Fruit fly (Drosophila melanogaster): ENCODE data around the gene bif.

The bif gene

dm6 chrX:11709799-11710720 is 31.3 kb downstream of the bif start, which contains the start of gene FucT6:
FucT6 (minus strand) TSS chrX:11709951.
- TF ChIP-seq CG11902 (GFP tag; optimal IDR thresholded peaks at IDR 0.05) = no peak
- peak; percentile 21 for TF ChIP-seq net (GFP tag; optimal IDR thresholded peaks at IDR 0.05)
- TF ChIP-seq Gug (GFP tag; IDR thresholded peaks at IDR 0.05) = 0 out of 2 replicates have a peak, but pooled peaks have one; percentile 8
- peak; percentile 61 for TF ChIP-seq svp (GFP tag)
- TF ChIP-seq salr (GFP tag; optimal IDR thresholded peaks at IDR 0.05) = no peak
- peak; percentile 47 to 54 for TF ChIP-seq ss (GFP tag; optimal IDR thresholded peaks at IDR 0.05)
- peak; percentile 77 for TF ChIP-seq Eip78C (GFP tag)
- TF ChIP-seq Sox102F (GFP tag; optimal IDR thresholded peaks at IDR 0.05) = peak; percentile 21
- TF ChIP-seq fd59A (GFP tag; optimal IDR thresholded peaks at IDR 0.05) = no peak
- peak; percentile 16 for TF ChIP-seq Ets96B (tag; optimal IDR thresholded peaks at IDR 0.05)
- TF ChIP-seq CG6163 (GFP tag; IDR thresholded peaks at IDR 0.05) = peak; percentile 78
- TF ChIP-seq Hr4 (GFP tag; optimal IDR thresholded peaks at IDR 0.05) = no peak
- TF ChIP-seq CG4318 (GFP tag; optimal IDR thresholded peaks at IDR 0.05) = no peak
- TF ChIP-seq CG6276 (GFP tag; optimal IDR thresholded peaks at IDR 0.05) = peak; percentile 66
- TF ChIP-seq CG34406 (GFP tag; optimal IDR thresholded peaks at IDR 0.05) = peak; percentile 18
- TF ChIP-seq dsx (GFP tag; optimal IDR thresholded peaks at IDR 0.05; ENCODE audit: poor library complexity, severe bottlenecking) = peak; percentile 20
- TF ChIP-seq achi (GFP tag; optimal IDR thresholded peaks at IDR 0.05) = peak; percentile 7
- TF ChIP-seq Eip93F (GFP tag; optimal IDR thresholded peaks at IDR 0.05) = peak; percentile 19
- TF ChIP-seq acj6 (GFP tag; optimal IDR thresholded peaks at IDR 0.05) = no peak
- TF ChIP-seq CG16779 (tag; optimal IDR thresholded peaks at IDR 0.05) = peak; percentile 38
- peak; percentile 0 for TF ChIP-seq CG1621 (tag; optimal IDR thresholded peaks at IDR 0.05)
- no peak for TF ChIP-seq Smox (GFP tag; optimal IDR thresholded peaks at IDR 0.05)
- peak; percentile 17 for TF ChIP-seq CG3919 (GFP tag; optimal IDR thresholded peaks at IDR 0.05)
- TF ChIP-seq CG31627 (GFP tag; optimal IDR thresholded peaks at IDR 0.05) = no peak
- TF ChIP-seq lz (GFP tag; optimal IDR thresholded peaks at IDR 0.05) = no peak
- peak; percentile 72 for TF ChIP-seq CG15336 (GFP tag; IDR thresholded peaks at IDR 0.05)
- no peak for TF ChIP-seq CG11294 (GFP tag; IDR thresholded peaks at IDR 0.05)
- TF ChIP-seq OdsH (GFP tag; optimal IDR thresholded peaks at IDR 0.05) = no peak
- TF ChIP-seq CG8119 (GFP tag; IDR thresholded peaks at IDR 0.05) = peak; percentile 61; the same call in 2 of the 3 replicates
- peak; percentile 76; the same call in 2 of the 3 replicates for TF ChIP-seq eg (GFP tag; IDR thresholded peaks at IDR 0.05)
- peak; percentile 6 for TF ChIP-seq esn (GFP tag; optimal IDR thresholded peaks at IDR 0.05)

dm6 chrX:11713808-11714528 is 35.2 kb downstream of the bif start:
- TF ChIP-seq Hr38 (GFP tag; optimal IDR thresholded peaks at IDR 0.05) (no peak), Eip75B (GFP tag; optimal IDR thresholded peaks at IDR 0.05) (peak; percentile 22), CG16779 (tag; optimal IDR thresholded peaks at IDR 0.05) (peak; percentile 33), CG11294 (GFP tag; IDR thresholded peaks at IDR 0.05) (no peak), Smox (GFP tag; optimal IDR thresholded peaks at IDR 0.05) (peak; percentile 32), Sox15 (GFP tag; optimal IDR thresholded peaks at IDR 0.05) (no peak), Sox102F (GFP tag; optimal IDR thresholded peaks at IDR 0.05) (no peak), dsx (GFP tag; optimal IDR thresholded peaks at IDR 0.05; ENCODE audit: poor library complexity, severe bottlenecking) (peak; percentile 51), topi (GFP tag; optimal IDR thresholded peaks at IDR 0.05) (no peak), CG8119 (GFP tag; IDR thresholded peaks at IDR 0.05) (peak; percentile 57; the same call in 2 of the 3 replicates), CG7368 (GFP tag; optimal IDR thresholded peaks at IDR 0.05) (no peak), CG8632 (GFP tag; optimal IDR thresholded peaks at IDR 0.05) (peak; percentile 41), CG6792 (GFP tag; optimal IDR thresholded peaks at IDR 0.05) (peak; percentile 9), Ets21C (GFP tag; optimal IDR thresholded peaks at IDR 0.05) (no peak), Sox14 (GFP tag; optimal IDR thresholded peaks at IDR 0.05) (peak; percentile 36), OdsH (GFP tag; optimal IDR thresholded peaks at IDR 0.05) (no peak), CG6808 (GFP tag; optimal IDR thresholded peaks at IDR 0.05) (peak; percentile 65), CG9139 (GFP tag; optimal IDR thresholded peaks at IDR 0.05) (peak; percentile 45), ss (GFP tag; optimal IDR thresholded peaks at IDR 0.05) (peak; percentile 66 to 87), salr (GFP tag; optimal IDR thresholded peaks at IDR 0.05) (no peak), Eip93F (GFP tag; optimal IDR thresholded peaks at IDR 0.05) (no peak), lz (GFP tag; optimal IDR thresholded peaks at IDR 0.05) (no peak), CG32006 (GFP tag; optimal IDR thresholded peaks at IDR 0.05) (peak; percentile 39), acj6 (GFP tag; optimal IDR thresholded peaks at IDR 0.05) (no peak), CG11762 (GFP tag; optimal IDR thresholded peaks at IDR 0.05; ENCODE audit: insufficient read depth) (no peak), vri (GFP tag; optimal IDR thresholded peaks at IDR 0.05) (peak; percentile 68), Eip78C (GFP tag) (peak; percentile 70), CG11902 (GFP tag; optimal IDR thresholded peaks at IDR 0.05) (no peak), CG6163 (GFP tag; IDR thresholded peaks at IDR 0.05) (no peak; the same call in 2 of the 3 replicates), net (GFP tag; optimal IDR thresholded peaks at IDR 0.05) (no peak)
